Fruit fly (Drosophila melanogaster): ENCODE data around the gene rho.

The rho gene

DNA sequence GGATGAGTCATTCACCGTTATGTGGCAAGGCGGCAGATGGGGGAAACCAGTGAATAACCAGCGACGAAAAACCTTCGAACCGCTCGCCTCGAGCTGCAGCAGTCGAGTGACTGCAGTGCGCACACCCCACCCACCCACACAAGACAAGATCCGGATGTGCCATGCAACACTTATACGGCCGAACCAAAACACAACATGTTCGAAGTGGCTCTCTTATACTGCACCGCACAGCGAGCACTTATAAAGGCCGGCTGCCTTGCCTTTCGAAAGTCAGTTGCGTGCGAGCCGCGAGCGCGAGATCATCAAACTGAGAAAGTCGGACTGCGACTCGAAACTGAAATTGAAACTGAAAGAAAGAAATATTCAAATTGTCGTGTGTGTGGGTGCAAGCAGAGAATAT is at the start of gene rho:
rho (plus strand) TSS at position 265 of the 400 bp plus-strand sequence.
- TF ChIP-seq fd96Ca (GFP tag; IDR thresholded peaks at IDR 0.05) (peak; percentile 40; the same call in 1 of the 3 replicates), Pif1A (GFP tag; optimal IDR thresholded peaks at IDR 0.05) (no peak), CG8301 (tag; optimal IDR thresholded peaks at IDR 0.05) (no peak), rn (GFP tag; IDR thresholded peaks at IDR 0.05) (no peak), CG8159 (tag; optimal IDR thresholded peaks at IDR 0.05) (peak; percentile 5), EcR (GFP tag; optimal IDR thresholded peaks at IDR 0.05) (peak; percentile 19), CG14655 (GFP tag; optimal IDR thresholded peaks at IDR 0.05) (no peak), Pif1B (GFP tag; optimal IDR thresholded peaks at IDR 0.05) (no peak), CG4496 (GFP tag; IDR thresholded peaks at IDR 0.05) (peak; percentile 66; the same call in 2 of the 3 replicates), CG9948 (tag; optimal IDR thresholded peaks at IDR 0.05) (no peak), Snoo (tag; optimal IDR thresholded peaks at IDR 0.05) (peak; percentile 12), D1 (tag; optimal IDR thresholded peaks at IDR 0.05) (no peak), CG13204 (GFP tag; optimal IDR thresholded peaks at IDR 0.05) (peak; percentile 64), gl (tag; optimal IDR thresholded peaks at IDR 0.05) (peak; percentile 27), CG32121 (GFP tag; IDR thresholded peaks at IDR 0.05) (no peak; the same call in 1 of the 2 replicates), Ets98B (GFP tag; IDR thresholded peaks at IDR 0.05) (peak; percentile 51; the same call in 1 of the 2 replicates), CG10348 (GFP tag; IDR thresholded peaks at IDR 0.05) (no peak), CG34367 (tag; optimal IDR thresholded peaks at IDR 0.05) (peak; percentile 16), CG17806 (tag; optimal IDR thresholded peaks at IDR 0.05) (peak; percentile 1), CG15710 (tag; optimal IDR thresholded peaks at IDR 0.05) (no peak), CG12605 (GFP tag; IDR thresholded peaks at IDR 0.05) (peak; percentile 42)

DNA sequence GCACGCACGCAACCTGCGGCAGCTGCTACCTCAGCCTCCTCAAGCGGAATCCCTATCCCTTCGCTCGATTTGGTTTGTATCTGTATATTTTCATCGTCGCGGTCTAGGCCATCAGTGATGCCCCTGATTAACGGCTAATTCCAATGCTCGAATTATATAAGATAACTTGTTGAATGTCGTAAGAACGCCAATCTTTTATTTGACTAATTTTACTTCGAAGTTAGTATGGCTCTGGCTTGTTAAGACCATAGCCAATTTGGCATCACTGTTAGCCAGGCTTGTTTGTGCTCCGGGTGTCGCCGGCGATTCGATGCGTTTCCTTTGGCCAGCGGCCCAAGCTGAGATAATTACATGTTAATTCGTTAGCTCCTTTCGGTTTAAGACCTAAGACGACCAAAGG is 49.6 kb upstream of the rho start:
- TF ChIP-seq CG12605 (GFP tag; IDR thresholded peaks at IDR 0.05) (peak; percentile 33; the same call in 1 of the 2 replicates), CG4496 (GFP tag; IDR thresholded peaks at IDR 0.05) (peak; percentile 79; the same call in 2 of the 3 replicates), CG34367 (tag; optimal IDR thresholded peaks at IDR 0.05) (peak; percentile 76), CG13204 (GFP tag; optimal IDR thresholded peaks at IDR 0.05) (peak; percentile 45), CG10348 (GFP tag; IDR thresholded peaks at IDR 0.05) (no peak), EcR (GFP tag; optimal IDR thresholded peaks at IDR 0.05) (no peak), rn (GFP tag; IDR thresholded peaks at IDR 0.05) (no peak), CG9948 (tag; optimal IDR thresholded peaks at IDR 0.05) (peak; percentile 64), CG32121 (GFP tag; IDR thresholded peaks at IDR 0.05) (no peak), Ets98B (GFP tag; IDR thresholded peaks at IDR 0.05) (no peak), CG14655 (GFP tag; optimal IDR thresholded peaks at IDR 0.05) (no peak), D1 (tag; optimal IDR thresholded peaks at IDR 0.05) (no peak), CG17806 (tag; optimal IDR thresholded peaks at IDR 0.05) (no peak), Snoo (tag; optimal IDR thresholded peaks at IDR 0.05) (no peak), CG8301 (tag; optimal IDR thresholded peaks at IDR 0.05) (no peak), Pif1A (GFP tag; optimal IDR thresholded peaks at IDR 0.05) (peak; percentile 43), gl (tag; optimal IDR thresholded peaks at IDR 0.05) (peak; percentile 67), Pif1B (GFP tag; optimal IDR thresholded peaks at IDR 0.05) (peak; percentile 17), fd96Ca (GFP tag; IDR thresholded peaks at IDR 0.05) (peak; percentile 53; the same call in 2 of the 3 replicates), CG15710 (tag; optimal IDR thresholded peaks at IDR 0.05) (peak; percentile 74), CG8159 (tag; optimal IDR thresholded peaks at IDR 0.05) (no peak)

DNA sequence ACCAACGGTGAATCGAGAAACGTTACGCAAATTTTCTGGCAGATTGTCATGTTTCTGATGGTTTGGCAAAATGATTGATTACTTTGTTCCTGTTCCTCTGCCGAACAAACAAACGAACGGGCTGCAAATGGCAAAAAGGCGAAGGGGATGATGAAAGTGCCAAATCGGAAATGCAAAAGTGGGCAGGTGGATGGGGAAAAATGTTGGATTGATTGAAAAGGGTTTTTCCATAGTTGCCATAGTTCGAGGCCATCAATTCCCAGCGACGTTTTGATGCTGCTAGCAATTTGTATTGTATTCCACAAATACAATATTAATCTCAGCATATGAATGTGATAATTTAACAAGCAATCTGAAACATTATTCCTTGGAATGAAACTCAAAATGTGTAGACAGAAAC is 47.7 kb upstream of the rho start, which contains the start of gene FucTD:
FucTD (plus strand) TSS at position 301 of the 400 bp plus-strand sequence.
- TF ChIP-seq CG17806 (tag; optimal IDR thresholded peaks at IDR 0.05) = no peak
- no peak for TF ChIP-seq EcR (GFP tag; optimal IDR thresholded peaks at IDR 0.05)
- no peak for TF ChIP-seq fd96Ca (GFP tag; IDR thresholded peaks at IDR 0.05)
- TF ChIP-seq CG10348 (GFP tag; IDR thresholded peaks at IDR 0.05) = no peak
- TF ChIP-seq CG34367 (tag; optimal IDR thresholded peaks at IDR 0.05) = no peak
- TF ChIP-seq CG8301 (tag; optimal IDR thresholded peaks at IDR 0.05) = no peak
- TF ChIP-seq Pif1B (GFP tag; optimal IDR thresholded peaks at IDR 0.05) = no peak
- no peak for TF ChIP-seq CG12605 (GFP tag; IDR thresholded peaks at IDR 0.05)

DNA sequence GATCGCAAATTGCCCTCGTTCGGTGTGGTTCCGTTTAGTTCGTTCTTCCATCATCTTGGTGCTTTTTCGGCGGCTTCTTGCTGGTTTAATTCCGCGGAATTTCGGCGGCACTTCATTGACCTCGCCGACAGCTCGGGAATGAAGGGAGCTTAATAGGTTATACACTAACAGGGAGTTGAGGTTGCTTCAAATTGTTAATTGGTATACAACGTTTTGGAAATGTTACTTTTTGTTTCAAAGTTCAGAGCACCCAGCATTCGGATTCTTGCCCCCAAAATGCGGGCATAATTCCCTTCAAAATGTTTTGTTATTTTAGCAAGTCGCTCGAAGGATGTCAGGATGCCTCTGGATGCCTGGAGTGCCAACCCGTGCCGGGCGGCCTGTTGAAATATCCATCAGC is 45.7 kb upstream of the rho start:
- TF ChIP-seq CG8301 (tag; optimal IDR thresholded peaks at IDR 0.05) = no peak
- no peak for TF ChIP-seq CG15710 (tag; optimal IDR thresholded peaks at IDR 0.05)
- TF ChIP-seq gl (tag; optimal IDR thresholded peaks at IDR 0.05) = no peak
- no peak for TF ChIP-seq CG12605 (GFP tag; IDR thresholded peaks at IDR 0.05)
- TF ChIP-seq D1 (tag; optimal IDR thresholded peaks at IDR 0.05) = no peak
- TF ChIP-seq CG13204 (GFP tag; optimal IDR thresholded peaks at IDR 0.05) = no peak
- TF ChIP-seq CG34367 (tag; optimal IDR thresholded peaks at IDR 0.05) = no peak
- TF ChIP-seq CG8159 (tag; optimal IDR thresholded peaks at IDR 0.05) = no peak
- TF ChIP-seq CG32121 (GFP tag; IDR thresholded peaks at IDR 0.05) = no peak
- TF ChIP-seq CG14655 (GFP tag; optimal IDR thresholded peaks at IDR 0.05) = no peak
- TF ChIP-seq CG9948 (tag; optimal IDR thresholded peaks at IDR 0.05) = no peak
- no peak for TF ChIP-seq Pif1B (GFP tag; optimal IDR thresholded peaks at IDR 0.05)

DNA sequence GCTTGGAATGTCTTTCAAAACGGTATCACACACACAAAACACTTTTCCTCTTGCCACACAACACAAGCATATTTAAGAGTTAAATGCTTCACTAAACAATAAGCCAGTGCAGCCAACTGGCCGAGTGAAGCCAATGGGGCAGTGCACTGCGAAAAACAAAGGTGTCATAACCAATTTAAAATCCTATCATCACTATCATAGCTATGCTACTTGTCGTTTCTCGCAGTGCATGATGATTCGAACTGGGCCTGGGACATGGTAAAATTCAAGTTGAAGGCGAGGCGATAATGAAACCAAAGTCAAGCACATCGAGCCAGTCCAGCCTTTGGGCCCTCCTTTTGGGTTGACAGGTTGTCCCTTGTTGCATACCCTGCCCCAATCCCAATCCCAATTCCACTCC is 44.8 kb upstream of the rho start:
- TF ChIP-seq CG32121 (GFP tag; IDR thresholded peaks at IDR 0.05) = no peak
- no peak for TF ChIP-seq CG8301 (tag; optimal IDR thresholded peaks at IDR 0.05)
- TF ChIP-seq fd96Ca (GFP tag; IDR thresholded peaks at IDR 0.05) = no peak
- TF ChIP-seq gl (tag; optimal IDR thresholded peaks at IDR 0.05) = peak; percentile 3
- peak; percentile 3 for TF ChIP-seq CG14655 (GFP tag; optimal IDR thresholded peaks at IDR 0.05)
- TF ChIP-seq CG34367 (tag; optimal IDR thresholded peaks at IDR 0.05) = no peak
- TF ChIP-seq D1 (tag; optimal IDR thresholded peaks at IDR 0.05) = no peak
- TF ChIP-seq CG17806 (tag; optimal IDR thresholded peaks at IDR 0.05) = peak; percentile 24
- no peak for TF ChIP-seq Ets98B (GFP tag; IDR thresholded peaks at IDR 0.05)
- TF ChIP-seq CG10348 (GFP tag; IDR thresholded peaks at IDR 0.05) = no peak
- no peak for TF ChIP-seq CG13204 (GFP tag; optimal IDR thresholded peaks at IDR 0.05)
- peak; percentile 39 for TF ChIP-seq Pif1A (GFP tag; optimal IDR thresholded peaks at IDR 0.05)
- peak; percentile 43 for TF ChIP-seq CG8159 (tag; optimal IDR thresholded peaks at IDR 0.05)
- no peak for TF ChIP-seq CG4496 (GFP tag; IDR thresholded peaks at IDR 0.05)
- no peak for TF ChIP-seq Snoo (tag; optimal IDR thresholded peaks at IDR 0.05)
- no peak for TF ChIP-seq CG12605 (GFP tag; IDR thresholded peaks at IDR 0.05)
- peak; percentile 37 for TF ChIP-seq CG15710 (tag; optimal IDR thresholded peaks at IDR 0.05)
- peak; percentile 39 for TF ChIP-seq CG9948 (tag; optimal IDR thresholded peaks at IDR 0.05)
- TF ChIP-seq EcR (GFP tag; optimal IDR thresholded peaks at IDR 0.05) = no peak
- TF ChIP-seq Pif1B (GFP tag; optimal IDR thresholded peaks at IDR 0.05) = peak; percentile 24
